Worm (Caenorhabditis elegans) whole organism, midembryonic: ENCODE data around the gene aqp-4.

Experiments used
- T22C8.4 ChIP-seq: fragments of 200-800 bp; sonication (Bioruptor generic); IDR thresholded peaks from 2 replicates; pipeline ENCODE4 v1.3.6; 2022; ENCODE audit warnings: missing genetic modification characterization, missing compliant biosample characterization
- cog-1 ChIP-seq: sonication (generic microtip); optimal IDR thresholded peaks from 2 replicates; lab custom pipeline; 2016; ENCODE audit warnings: missing genetic modification characterization, missing compliant biosample characterization
- flt-1 ChIP-seq: fragments of 200-800 bp; sonication (Bioruptor generic); IDR thresholded peaks from 2 replicates; pipeline ENCODE4 v1.3.6; 2022; ENCODE audit warnings: missing genetic modification characterization, missing compliant biosample characterization
- klf-2 ChIP-seq: fragments of 200-800 bp; sonication (Bioruptor generic); conservative IDR thresholded peaks from 2 replicates; pipeline ENCODE4 v1.3.6; 2022; ENCODE audit warnings: missing genetic modification reagents, missing genetic modification characterization, missing compliant biosample characterization
- med-1 ChIP-seq: sonication (generic microtip); optimal IDR thresholded peaks from 2 replicates; lab custom pipeline; 2017; ENCODE audit warnings: missing genetic modification characterization, mild to moderate bottlenecking, missing compliant biosample characterization, antibody characterized with exemption, missing genetic modification reagents; ENCODE audit not compliant: insufficient read depth
- ref-1 ChIP-seq: fragments of 200-800 bp; sonication (Bioruptor generic); conservative IDR thresholded peaks from 2 replicates; pipeline ENCODE4 v1.3.6; 2022; ENCODE audit warnings: missing genetic modification reagents, missing genetic modification characterization, missing compliant biosample characterization
- tab-1 ChIP-seq: fragments of 200-800 bp; sonication (Bioruptor generic); IDR thresholded peaks from 2 replicates; pipeline ENCODE4 v1.3.6; 2022; ENCODE audit warnings: missing genetic modification characterization, missing compliant biosample characterization
- ztf-23 ChIP-seq: fragments of 200-800 bp; sonication (Bioruptor generic); IDR thresholded peaks from 2 replicates; pipeline ENCODE4 v1.3.6; 2022; ENCODE audit warnings: missing genetic modification reagents, missing genetic modification characterization, missing compliant biosample characterization
- ztf-29 ChIP-seq: fragments of 200-800 bp; sonication (Bioruptor generic); IDR thresholded peaks from 2 replicates; pipeline ENCODE4 v1.3.6; 2022; ENCODE audit warnings: missing genetic modification reagents, missing genetic modification characterization, missing compliant biosample characterization

aqp-4 gene

ce11 chrV:9763759-9764158 is 26.4 kb downstream of the aqp-4 start:
- TF ChIP-seq cog-1 (tag; lab: Kevin White, UChicago): no peak
- no peak for TF ChIP-seq ztf-23 (GFP tag; lab: Robert Waterston, UW)
- TF ChIP-seq klf-2 (GFP tag; lab: Robert Waterston, UW): no peak

- TF ChIP-seq ztf-29 (GFP tag; lab: Robert Waterston, UW) (no peak), ztf-23 (GFP tag; lab: Robert Waterston, UW) (no peak), ref-1 (GFP tag; lab: Robert Waterston, UW) (no peak), med-1 (no peak), T22C8.4 (GFP tag; lab: Robert Waterston, UW) (no peak), flt-1 (GFP tag; lab: Robert Waterston, UW) (no peak), klf-2 (GFP tag; lab: Robert Waterston, UW) (no peak), tab-1 (no peak), cog-1 (tag; lab: Kevin White, UChicago) (no peak)
Measured at ce11 chrV:9764552-9764951, 27.2 kb downstream of the aqp-4 start.

DNA sequence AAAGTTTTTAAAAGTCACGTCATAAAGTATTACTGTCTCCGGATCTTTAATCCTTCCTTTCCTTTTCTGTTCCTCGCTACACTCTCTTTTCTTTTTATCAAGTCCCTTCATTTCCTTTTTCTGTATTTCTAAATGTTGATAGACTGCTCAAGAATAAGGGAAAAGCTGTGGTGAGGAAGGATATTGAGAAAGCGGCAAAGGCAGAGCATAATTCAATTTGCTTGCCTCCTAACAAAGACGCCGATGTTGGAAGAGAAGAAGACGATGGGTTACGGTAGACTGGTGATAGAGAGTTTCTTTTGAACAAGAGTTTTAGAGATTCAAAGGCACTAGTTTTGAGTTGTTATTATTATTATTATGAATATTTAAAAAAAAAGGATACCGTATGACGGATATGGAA is 28.3 kb downstream of the aqp-4 start:
- no peak for TF ChIP-seq T22C8.4 (GFP tag; lab: Robert Waterston, UW)
- TF ChIP-seq ztf-29 (GFP tag; lab: Robert Waterston, UW): no peak
- no peak for TF ChIP-seq ref-1 (GFP tag; lab: Robert Waterston, UW)
- TF ChIP-seq cog-1 (tag; lab: Kevin White, UChicago): no peak
- TF ChIP-seq med-1: no peak
- TF ChIP-seq klf-2 (GFP tag; lab: Robert Waterston, UW): no peak
- TF ChIP-seq ztf-23 (GFP tag; lab: Robert Waterston, UW): no peak
- no peak for TF ChIP-seq flt-1 (GFP tag; lab: Robert Waterston, UW)

ce11 chrV:9767941-9768340 is 30.6 kb downstream of the aqp-4 start:
- TF ChIP-seq ztf-23 (GFP tag; lab: Robert Waterston, UW): no peak
- TF ChIP-seq T22C8.4 (GFP tag; lab: Robert Waterston, UW): no peak
- no peak for TF ChIP-seq med-1
- no peak for TF ChIP-seq tab-1
- no peak for TF ChIP-seq flt-1 (GFP tag; lab: Robert Waterston, UW)
- no peak for TF ChIP-seq ztf-29 (GFP tag; lab: Robert Waterston, UW)
- no peak for TF ChIP-seq ref-1 (GFP tag; lab: Robert Waterston, UW)
- TF ChIP-seq klf-2 (GFP tag; lab: Robert Waterston, UW): no peak
- TF ChIP-seq cog-1 (tag; lab: Kevin White, UChicago): no peak

DNA sequence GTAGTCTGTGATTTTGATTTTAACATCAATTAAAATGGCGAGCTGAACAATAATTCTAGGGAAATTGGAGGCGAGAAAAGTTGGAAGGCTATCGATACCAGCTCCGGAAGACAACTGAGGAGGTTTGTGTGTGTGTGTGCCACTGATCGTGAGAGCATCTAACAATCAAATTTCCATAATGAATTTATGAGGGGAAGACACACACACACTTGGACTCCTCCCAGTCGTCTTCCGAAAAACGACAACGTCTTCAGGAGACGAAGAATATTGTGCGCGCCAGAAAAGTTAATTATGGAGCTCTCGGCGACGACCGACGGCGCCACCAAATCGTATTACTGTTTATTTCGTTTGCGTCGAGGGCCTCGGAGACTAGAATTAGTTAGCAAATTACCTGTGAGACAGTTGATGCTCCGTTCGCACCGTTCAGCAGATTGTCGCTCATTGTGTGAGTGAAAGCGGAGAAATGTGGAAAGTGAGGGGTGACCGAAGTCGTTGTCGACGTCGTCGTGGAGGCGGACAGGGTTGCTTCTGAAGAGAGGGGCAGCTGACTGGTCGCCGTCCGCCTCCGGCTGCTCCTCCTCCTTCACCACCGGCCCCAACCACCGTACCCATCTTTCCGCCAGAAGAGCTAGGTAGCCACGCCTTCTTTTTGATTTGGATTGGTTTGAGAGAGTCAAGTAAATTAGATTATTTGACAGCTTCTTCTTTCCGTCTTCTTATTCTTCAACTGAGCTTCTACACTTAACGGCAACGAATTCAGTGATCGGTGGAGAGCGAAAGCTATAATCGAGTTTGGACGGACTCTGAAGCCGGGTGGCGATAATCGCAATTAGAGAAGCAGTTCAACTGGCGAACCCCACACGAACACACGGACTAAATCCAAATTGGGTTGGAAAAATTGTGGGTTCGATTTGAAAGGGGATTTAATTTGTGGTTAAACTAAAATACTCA is 31.7 kb downstream of the aqp-4 start, which contains the start of gene unc-42:
Gene unc-42, minus strand, starts transcription at position 564 of the 951 bp plus-strand sequence.
- TF ChIP-seq ztf-29 (GFP tag; lab: Robert Waterston, UW): no peak
- no peak for TF ChIP-seq ref-1 (GFP tag; lab: Robert Waterston, UW)
- no peak for TF ChIP-seq med-1
- no peak for TF ChIP-seq T22C8.4 (GFP tag; lab: Robert Waterston, UW)
- no peak for TF ChIP-seq klf-2 (GFP tag; lab: Robert Waterston, UW)
- TF ChIP-seq tab-1: no peak
- 0 out of 2 replicates have a peak, but pooled peaks have one; percentile 27 for TF ChIP-seq flt-1 (GFP tag; lab: Robert Waterston, UW)

ce11 chrV:9771311-9771710 is 34.0 kb downstream of the aqp-4 start:
- TF ChIP-seq ztf-29 (GFP tag; lab: Robert Waterston, UW): no peak
- TF ChIP-seq med-1: no peak
- TF ChIP-seq tab-1: no peak
- TF ChIP-seq klf-2 (GFP tag; lab: Robert Waterston, UW): no peak
- no peak for TF ChIP-seq flt-1 (GFP tag; lab: Robert Waterston, UW)
- no peak for TF ChIP-seq cog-1 (tag; lab: Kevin White, UChicago)
- TF ChIP-seq ztf-23 (GFP tag; lab: Robert Waterston, UW): no peak
- TF ChIP-seq T22C8.4 (GFP tag; lab: Robert Waterston, UW): no peak
- no peak for TF ChIP-seq ref-1 (GFP tag; lab: Robert Waterston, UW)

DNA sequence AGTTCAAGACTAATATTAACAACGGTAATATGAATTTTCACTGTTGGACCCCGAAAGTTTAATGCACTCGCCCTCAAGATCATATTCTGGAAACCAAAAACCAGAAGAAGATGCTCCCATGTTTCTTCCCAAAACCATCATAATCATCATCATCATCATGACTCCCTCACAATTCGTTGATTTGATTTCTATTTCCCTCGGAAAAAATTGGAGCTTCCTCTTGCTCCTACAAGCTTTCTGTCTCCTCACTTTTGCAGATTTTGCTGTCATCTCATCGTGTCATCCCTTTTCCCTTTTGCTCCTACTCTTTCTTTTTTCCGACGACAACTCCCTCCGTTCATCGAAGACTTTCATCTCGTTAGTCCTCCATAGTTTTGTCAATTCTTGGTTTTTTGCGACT is 34.6 kb downstream of the aqp-4 start, which contains the start of gene F46B6.2:
Gene F46B6.2, plus strand, starts transcription at position 316 of the 400 bp plus-strand sequence.
- no peak for TF ChIP-seq ztf-29 (GFP tag; lab: Robert Waterston, UW)
- no peak for TF ChIP-seq klf-2 (GFP tag; lab: Robert Waterston, UW)
- TF ChIP-seq ztf-23 (GFP tag; lab: Robert Waterston, UW): no peak
- TF ChIP-seq flt-1 (GFP tag; lab: Robert Waterston, UW): no peak
- TF ChIP-seq med-1: no peak
- TF ChIP-seq T22C8.4 (GFP tag; lab: Robert Waterston, UW): no peak
- TF ChIP-seq tab-1: no peak
- no peak for TF ChIP-seq cog-1 (tag; lab: Kevin White, UChicago)
- no peak for TF ChIP-seq ref-1 (GFP tag; lab: Robert Waterston, UW)

DNA sequence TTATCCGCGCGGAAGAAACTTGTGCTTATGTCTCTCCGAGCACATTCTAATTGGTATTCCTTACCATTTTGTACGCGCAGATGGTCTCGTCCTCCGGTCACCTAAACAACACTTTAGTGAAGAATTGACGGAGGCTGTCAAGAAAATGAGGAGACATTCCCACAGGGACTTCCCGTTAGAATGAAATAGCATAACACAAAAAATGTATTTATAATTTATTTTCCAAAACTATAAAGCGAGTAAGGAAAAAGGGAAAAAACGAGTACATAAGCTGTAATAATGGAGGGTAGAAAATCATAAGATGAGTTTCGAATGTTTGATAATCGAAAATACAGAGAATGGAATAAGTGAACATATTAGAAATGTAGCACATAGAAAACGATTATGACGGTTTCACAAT is 38.4 kb downstream of the aqp-4 start, which contains the start of gene F46B6.12:
Gene F46B6.12, minus strand, starts transcription at position 101 of the 400 bp plus-strand sequence.
- TF ChIP-seq T22C8.4 (GFP tag; lab: Robert Waterston, UW) (no peak), ztf-23 (GFP tag; lab: Robert Waterston, UW) (no peak), flt-1 (GFP tag; lab: Robert Waterston, UW) (no peak), tab-1 (no peak)

DNA sequence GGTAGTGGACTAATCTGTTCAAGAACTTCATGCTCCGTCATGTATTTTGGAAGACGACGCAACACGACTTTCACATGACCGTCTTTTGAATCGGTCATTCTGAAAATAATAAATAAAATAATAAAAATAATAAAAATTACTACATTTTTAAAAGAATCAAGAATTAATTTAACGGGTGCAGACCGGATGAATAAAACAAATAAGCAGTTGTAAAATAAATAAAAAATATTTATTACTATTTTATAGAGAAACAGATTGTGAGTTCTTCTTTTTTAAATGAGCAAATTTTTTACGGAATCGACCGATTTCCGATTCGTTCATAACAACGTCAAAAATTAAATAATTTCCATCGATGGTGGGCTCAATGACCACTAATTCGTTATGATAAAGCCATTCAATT is 40.3 kb downstream of the aqp-4 start, which contains the start of gene smg-4:
Gene smg-4, minus strand, starts transcription at position 101 of the 400 bp plus-strand sequence.
- TF ChIP-seq med-1 (no peak), klf-2 (GFP tag; lab: Robert Waterston, UW) (no peak), flt-1 (GFP tag; lab: Robert Waterston, UW) (no peak), ref-1 (GFP tag; lab: Robert Waterston, UW) (no peak), cog-1 (tag; lab: Kevin White, UChicago) (no peak), T22C8.4 (GFP tag; lab: Robert Waterston, UW) (no peak), ztf-23 (GFP tag; lab: Robert Waterston, UW) (no peak), ztf-29 (GFP tag; lab: Robert Waterston, UW) (no peak), tab-1 (no peak)
